Worm (Caenorhabditis elegans) whole organism, L1 larva: ENCODE measurements around the gene F45D3.1.
A peak's percentile ranks its signal among the peaks of the same experiment; 100 is the strongest.

Experiments
- C04F5.9 ChIP-seq: sonication (generic microtip); optimal IDR thresholded peaks from 2 replicates; lab custom pipeline; 2016; ENCODE audit warnings: missing genetic modification characterization, missing compliant biosample characterization
- C16A3.4 ChIP-seq: fragments of 150-350 bp; optimal IDR thresholded peaks from 2 replicates; lab custom pipeline; 2014; ENCODE audit warnings: missing biosample characterization, missing genetic modification characterization
- F16B12.6 ChIP-seq: fragments of 150-350 bp; optimal IDR thresholded peaks from 2 replicates; lab custom pipeline; 2014; ENCODE audit warnings: missing biosample characterization, missing genetic modification characterization
- ama-1 ChIP-seq: fragments of 150-350 bp; optimal IDR thresholded peaks from 2 replicates; lab custom pipeline; 2014
- ceh-63 ChIP-seq: fragments of 200-800 bp; sonication (Bioruptor generic); optimal IDR thresholded peaks from 2 replicates; lab custom pipeline; 2018; ENCODE audit warnings: mild to moderate bottlenecking, missing genetic modification characterization, missing compliant biosample characterization
- ceh-8 ChIP-seq: fragments of 200-800 bp; sonication (Bioruptor generic); optimal IDR thresholded peaks from 2 replicates; lab custom pipeline; 2018; ENCODE audit warnings: mild to moderate bottlenecking, missing genetic modification characterization, moderate library complexity, missing compliant biosample characterization
- ceh-82 ChIP-seq, 3 experiments: fragments of 150-350 bp in 1 of 3; sonication (generic microtip) in 2 of 3; optimal IDR thresholded peaks; 2 replicates each; lab custom pipeline; 2014 to 2017; ENCODE audit warnings: missing biosample characterization in 3 of 3, missing genetic modification characterization in 3 of 3
- ceh-88 ChIP-seq: fragments of 200-800 bp; sonication (Bioruptor generic); IDR thresholded peaks from 2 replicates; pipeline ENCODE4 v1.3.6; 2022; ENCODE audit warnings: missing genetic modification characterization, missing compliant biosample characterization
- ceh-90 ChIP-seq: sonication (generic microtip); optimal IDR thresholded peaks from 2 replicates; lab custom pipeline; 2016; ENCODE audit warnings: missing genetic modification characterization, missing compliant biosample characterization
- dpl-1 ChIP-seq, 3 experiments: fragments of 150-350 bp in 2 of 3; sonication (generic microtip) in 1 of 3; optimal IDR thresholded peaks; 2 replicates each; lab custom pipeline; 2014 to 2017; ENCODE audit warnings: missing biosample characterization in 3 of 3, missing genetic modification characterization in 3 of 3, missing genetic modification reagents in 3 of 3
- dsc-1 ChIP-seq: sonication (generic microtip); optimal IDR thresholded peaks from 2 replicates; lab custom pipeline; 2016; ENCODE audit warnings: mild to moderate bottlenecking, missing genetic modification characterization, missing compliant biosample characterization
- efl-1 ChIP-seq, 4 experiments: fragments of 150-350 bp; optimal IDR thresholded peaks in 3 of 4; peaks in 1 of 4; 1 replicate in 1 of 4; 2 replicates in 3 of 4; lab custom pipeline; 2014; ENCODE audit warnings: missing biosample characterization in 2 of 4, missing genetic modification characterization in 2 of 4, missing genetic modification reagents in 2 of 4
- efl-3 ChIP-seq: fragments of 200-800 bp; sonication (Bioruptor generic); optimal IDR thresholded peaks from 2 replicates; lab custom pipeline; 2018; ENCODE audit warnings: mild to moderate bottlenecking, missing genetic modification characterization, missing compliant biosample characterization
- elt-2 ChIP-seq: sonication (generic microtip); optimal IDR thresholded peaks from 2 replicates; lab custom pipeline; 2016; ENCODE audit warnings: missing genetic modification characterization, mild to moderate bottlenecking, inconsistent platforms, missing compliant biosample characterization, missing genetic modification reagents
- elt-3 ChIP-seq, 6 experiments: fragments of 150-350 bp in 1 of 6; sonication (generic microtip); optimal IDR thresholded peaks; 2 replicates each; lab custom pipeline; 2017 to 2018; ENCODE audit warnings: missing biosample characterization in 6 of 6, missing genetic modification characterization in 6 of 6, inconsistent platforms in 1 of 6
- ets-5 ChIP-seq: fragments of 200-800 bp; sonication (Bioruptor generic); IDR thresholded peaks from 2 replicates; pipeline ENCODE4 v1.3.6; 2022; ENCODE audit warnings: missing genetic modification characterization, missing compliant biosample characterization
- fkh-10 ChIP-seq: sonication (generic microtip); optimal IDR thresholded peaks from 2 replicates; lab custom pipeline; 2017; ENCODE audit warnings: missing biosample characterization, missing genetic modification reagents, missing genetic modification characterization
- fkh-4 ChIP-seq: sonication (generic microtip); optimal IDR thresholded peaks from 2 replicates; lab custom pipeline; 2016; ENCODE audit warnings: missing compliant biosample characterization, missing genetic modification characterization, borderline replicate concordance
- fos-1 ChIP-seq: fragments of 150-350 bp; optimal IDR thresholded peaks from 2 replicates; lab custom pipeline; 2014; ENCODE audit warnings: missing biosample characterization, missing genetic modification characterization
- hlh-17 ChIP-seq: fragments of 200-800 bp; sonication (Bioruptor generic); optimal IDR thresholded peaks from 2 replicates; lab custom pipeline; 2018; ENCODE audit warnings: missing genetic modification characterization, mild to moderate bottlenecking, missing compliant biosample characterization, moderate library complexity, borderline replicate concordance
- hlh-4 ChIP-seq: sonication (generic microtip); optimal IDR thresholded peaks from 2 replicates; lab custom pipeline; 2016; ENCODE audit warnings: mild to moderate bottlenecking, missing genetic modification characterization, missing compliant biosample characterization
- jun-1 ChIP-seq: fragments of 150-350 bp; optimal IDR thresholded peaks from 2 replicates; lab custom pipeline; 2014; ENCODE audit warnings: missing biosample characterization, missing genetic modification reagents, missing genetic modification characterization
- lin-15B ChIP-seq: fragments of 150-350 bp; sonication (generic microtip); optimal IDR thresholded peaks from 3 replicates; lab custom pipeline; 2014; ENCODE audit warnings: missing biosample characterization, missing genetic modification characterization
- lin-39 ChIP-seq: fragments of 150-350 bp; optimal IDR thresholded peaks from 2 replicates; lab custom pipeline; 2014; ENCODE audit warnings: missing biosample characterization, missing genetic modification reagents, missing genetic modification characterization
- lsy-2 ChIP-seq, 2 experiments: fragments of 150-350 bp; optimal IDR thresholded peaks; 2 replicates each; lab custom pipeline; 2014; ENCODE audit warnings: missing biosample characterization in 2 of 2, missing genetic modification characterization in 2 of 2
- mab-9 ChIP-seq: fragments of 200-800 bp; sonication (Bioruptor generic); IDR thresholded peaks from 2 replicates; pipeline ENCODE4 v1.3.6; 2022; ENCODE audit warnings: missing genetic modification reagents, missing genetic modification characterization, missing compliant biosample characterization
- mep-1 ChIP-seq: fragments of 150-350 bp; optimal IDR thresholded peaks from 2 replicates; lab custom pipeline; 2014; ENCODE audit warnings: missing biosample characterization, missing genetic modification characterization
- nhr-11 ChIP-seq: fragments of 150-350 bp; optimal IDR thresholded peaks from 2 replicates; lab custom pipeline; 2014; ENCODE audit warnings: missing biosample characterization, missing genetic modification characterization
- nhr-12 ChIP-seq: sonication (generic microtip); optimal IDR thresholded peaks from 2 replicates; lab custom pipeline; 2017; ENCODE audit warnings: missing biosample characterization, missing genetic modification characterization
- nhr-237 ChIP-seq: fragments of 150-350 bp; optimal IDR thresholded peaks from 2 replicates; lab custom pipeline; 2014; ENCODE audit warnings: missing biosample characterization, missing genetic modification characterization
- nhr-47 ChIP-seq: sonication (generic microtip); optimal IDR thresholded peaks from 2 replicates; lab custom pipeline; 2016; ENCODE audit warnings: mild to moderate bottlenecking, missing genetic modification characterization, moderate library complexity, missing compliant biosample characterization
- nhr-71 ChIP-seq: sonication (generic microtip); optimal IDR thresholded peaks from 2 replicates; lab custom pipeline; 2016; ENCODE audit warnings: mild to moderate bottlenecking, missing genetic modification characterization, moderate library complexity, missing compliant biosample characterization
- nhr-76 ChIP-seq: sonication (generic microtip); optimal IDR thresholded peaks from 2 replicates; lab custom pipeline; 2017; ENCODE audit warnings: missing biosample characterization, missing genetic modification characterization
- nhr-77 ChIP-seq: fragments of 150-350 bp; optimal IDR thresholded peaks from 2 replicates; lab custom pipeline; 2014; ENCODE audit warnings: missing biosample characterization, missing genetic modification characterization
- nhr-90 ChIP-seq: sonication (generic microtip); optimal IDR thresholded peaks from 2 replicates; lab custom pipeline; 2016; ENCODE audit warnings: mild to moderate bottlenecking, missing genetic modification characterization, missing compliant biosample characterization; ENCODE audit not compliant: poor library complexity
- pax-3 ChIP-seq: fragments of 200-800 bp; sonication (Bioruptor generic); optimal IDR thresholded peaks from 2 replicates; lab custom pipeline; 2018; ENCODE audit warnings: mild to moderate bottlenecking, missing genetic modification characterization, moderate library complexity, missing compliant biosample characterization
- rnt-1 ChIP-seq: sonication (generic microtip); optimal IDR thresholded peaks from 2 replicates; lab custom pipeline; 2016; ENCODE audit warnings: mild to moderate bottlenecking, missing genetic modification characterization, moderate library complexity, missing compliant biosample characterization
- skn-1 ChIP-seq: fragments of 150-350 bp; optimal IDR thresholded peaks from 2 replicates; lab custom pipeline; 2014; ENCODE audit warnings: missing biosample characterization, missing genetic modification characterization
- snpc-4 ChIP-seq: fragments of 150-350 bp; optimal IDR thresholded peaks from 2 replicates; lab custom pipeline; 2014; ENCODE audit warnings: missing biosample characterization, missing genetic modification characterization
- sox-4 ChIP-seq: sonication (generic microtip); optimal IDR thresholded peaks from 2 replicates; lab custom pipeline; 2016; ENCODE audit warnings: missing genetic modification characterization, missing compliant biosample characterization
- swsn-7 ChIP-seq: sonication (generic microtip); optimal IDR thresholded peaks from 2 replicates; lab custom pipeline; 2016; ENCODE audit warnings: missing genetic modification characterization, missing compliant biosample characterization
- tbx-2 ChIP-seq: sonication (generic microtip); optimal IDR thresholded peaks from 2 replicates; lab custom pipeline; 2016; ENCODE audit warnings: missing genetic modification characterization, missing compliant biosample characterization
- unc-130 ChIP-seq: fragments of 150-350 bp; optimal IDR thresholded peaks from 2 replicates; lab custom pipeline; 2017; ENCODE audit warnings: missing biosample characterization, missing genetic modification characterization, inconsistent platforms
- unc-30 ChIP-seq: sonication (generic microtip); optimal IDR thresholded peaks from 2 replicates; lab custom pipeline; 2017; ENCODE audit warnings: missing biosample characterization, missing genetic modification characterization
- unc-62 ChIP-seq: fragments of 150-350 bp; optimal IDR thresholded peaks from 2 replicates; lab custom pipeline; 2014; ENCODE audit warnings: missing biosample characterization, missing genetic modification reagents, missing genetic modification characterization
- unc-86 ChIP-seq: sonication (generic microtip); optimal IDR thresholded peaks from 2 replicates; lab custom pipeline; 2016; ENCODE audit warnings: missing genetic modification characterization, missing compliant biosample characterization
- unc-98 ChIP-seq: fragments of 200-800 bp; sonication (Bioruptor generic); IDR thresholded peaks from 2 replicates; pipeline ENCODE4 v1.3.6; 2022; ENCODE audit warnings: missing genetic modification characterization, missing compliant biosample characterization
- vab-15 ChIP-seq: sonication (generic microtip); optimal IDR thresholded peaks from 2 replicates; lab custom pipeline; 2017; ENCODE audit warnings: missing genotype, mild to moderate bottlenecking, missing genetic modification characterization, missing compliant biosample characterization
- zip-4 ChIP-seq: fragments of 200-800 bp; sonication (Bioruptor generic); optimal IDR thresholded peaks from 2 replicates; lab custom pipeline; 2018; ENCODE audit warnings: mild to moderate bottlenecking, missing genetic modification characterization, moderate library complexity, missing compliant biosample characterization
- ztf-11 ChIP-seq, 2 experiments: sonication (generic microtip); optimal IDR thresholded peaks; 2 replicates each; lab custom pipeline; 2016 to 2017; ENCODE audit warnings: missing genetic modification characterization in 2 of 2, missing biosample characterization in 1 of 2, missing compliant biosample characterization in 1 of 2
- ztf-4 ChIP-seq: fragments of 150-350 bp; optimal IDR thresholded peaks from 2 replicates; lab custom pipeline; 2014; ENCODE audit warnings: missing biosample characterization, missing genetic modification characterization

Gene F45D3.1

ce11 chrV:12551638-12552478 is 25.0 kb downstream of the F45D3.1 start (continued):
- no peak for TF ChIP-seq swsn-7 (tag; lab: Kevin White, UChicago)
- TF ChIP-seq sox-4 (tag; lab: Kevin White, UChicago): no peak
- no peak for TF ChIP-seq ceh-82 (tag; optimal IDR thresholded peaks at IDR 0.05; lab: Kevin White, UChicago)
- no peak for TF ChIP-seq zip-4 (GFP tag; lab: Kevin White, UChicago)
- no peak for TF ChIP-seq F16B12.6 (tag; lab: Kevin White, UChicago)
- TF ChIP-seq fkh-10 (GFP tag; lab: Kevin White, UChicago): no peak
- no peak for TF ChIP-seq efl-1 (optimal IDR thresholded peaks at IDR 0.05; lab: Kevin White, UChicago)
- peak in 1 of 2 experiments; percentile 91 for TF ChIP-seq efl-1 (GFP tag; optimal IDR thresholded peaks at IDR 0.05 in 1 of 2; lab: Kevin White, UChicago)
- no peak for TF ChIP-seq nhr-12
- TF ChIP-seq ceh-88 (GFP tag; lab: Robert Waterston, UW): no peak
- TF ChIP-seq nhr-76: no peak
- no peak for TF ChIP-seq rnt-1 (tag; lab: Kevin White, UChicago)
- TF ChIP-seq lin-15B (tag; lab: Kevin White, UChicago): no peak
- peak; percentile 41 for TF ChIP-seq C16A3.4 (tag; lab: Kevin White, UChicago)
- no peak for TF ChIP-seq ceh-90 (tag; lab: Kevin White, UChicago)
- peak; percentile 49 for TF ChIP-seq nhr-90
- no peak for TF ChIP-seq fos-1 (tag; lab: Kevin White, UChicago)
- no peak for TF ChIP-seq unc-30 (tag; lab: Kevin White, UChicago)
- peak in 1 of 3 experiments; percentile 5 for TF ChIP-seq dpl-1 (GFP tag; optimal IDR thresholded peaks at IDR 0.05; lab: Kevin White, UChicago)
- peak in 1 of 2 experiments; percentile 58 for TF ChIP-seq lsy-2 (tag; optimal IDR thresholded peaks at IDR 0.05; lab: Kevin White, UChicago)
- TF ChIP-seq ets-5 (GFP tag; lab: Robert Waterston, UW): no peak
- no peak for TF ChIP-seq nhr-237
- TF ChIP-seq lin-39 (tag; lab: Kevin White, UChicago): no peak
- TF ChIP-seq mab-9 (GFP tag; lab: Robert Waterston, UW): no peak
- peak; percentile 85 for TF ChIP-seq unc-130
- peak; percentile 38 for TF ChIP-seq ztf-4 (tag; lab: Kevin White, UChicago)
- TF ChIP-seq ceh-63 (GFP tag; lab: Kevin White, UChicago): no peak
- no peak for TF ChIP-seq efl-3 (GFP tag; lab: Kevin White, UChicago)
- TF ChIP-seq dsc-1 (tag; lab: Kevin White, UChicago): peak; percentile 21
- TF ChIP-seq mep-1: peak; percentile 14
- TF ChIP-seq elt-3 (tag; optimal IDR thresholded peaks at IDR 0.05; lab: Kevin White, UChicago): peak in 5 of 6 experiments; percentile 34 to 72 (median 55)
- TF ChIP-seq nhr-77: no peak
- no peak for TF ChIP-seq vab-15 (tag; lab: Kevin White, UChicago)
- peak; percentile 31 for TF ChIP-seq nhr-47 (tag; lab: Kevin White, UChicago)
- no peak for TF ChIP-seq ztf-11 (tag; optimal IDR thresholded peaks at IDR 0.05; lab: Kevin White, UChicago)
- TF ChIP-seq ama-1 (lab: Kevin White, UChicago): peak; percentile 92
- TF ChIP-seq elt-2 (tag; lab: Kevin White, UChicago): no peak
- TF ChIP-seq pax-3 (tag; lab: Kevin White, UChicago): peak; percentile 55
- no peak for TF ChIP-seq skn-1 (tag; lab: Kevin White, UChicago)
- no peak for TF ChIP-seq ceh-8 (GFP tag; lab: Kevin White, UChicago)
- peak; percentile 28 for TF ChIP-seq tbx-2 (tag; lab: Kevin White, UChicago)
- no peak for TF ChIP-seq snpc-4 (tag; lab: Kevin White, UChicago)
- no peak for TF ChIP-seq hlh-17 (GFP tag; lab: Kevin White, UChicago)
- peak; percentile 31 for TF ChIP-seq jun-1 (tag; lab: Kevin White, UChicago)
- TF ChIP-seq nhr-11 (tag; lab: Kevin White, UChicago): no peak
- TF ChIP-seq unc-98 (GFP tag; lab: Robert Waterston, UW): no peak
- no peak for TF ChIP-seq C04F5.9 (tag; lab: Kevin White, UChicago)
- TF ChIP-seq nhr-71 (tag; lab: Kevin White, UChicago): peak; percentile 67
- no peak for TF ChIP-seq unc-62
- no peak for TF ChIP-seq unc-86 (tag; lab: Kevin White, UChicago)
- TF ChIP-seq fkh-4 (tag; lab: Kevin White, UChicago): no peak
- TF ChIP-seq hlh-4 (tag; lab: Kevin White, UChicago): no peak
